Worm (Caenorhabditis elegans): ENCODE data around the gene com-1.

The com-1 gene

DNA sequence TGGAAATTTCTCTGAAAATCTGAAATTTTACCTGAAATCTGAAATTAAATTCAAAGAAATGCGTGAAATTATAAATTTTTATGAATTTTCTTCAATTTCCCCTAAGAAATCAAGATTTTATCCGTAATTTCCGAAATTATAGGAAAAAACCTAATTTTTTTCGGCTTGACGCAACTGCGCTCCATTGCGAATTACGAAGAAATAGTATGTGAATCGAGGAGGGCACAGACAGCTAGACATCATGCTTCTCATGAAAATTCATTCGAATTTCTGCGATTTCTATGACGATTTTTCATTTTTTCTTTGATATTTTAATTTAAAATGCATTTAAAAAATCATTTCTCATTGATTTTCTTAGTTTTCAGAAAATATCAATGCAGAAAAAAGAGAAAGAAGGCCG, 14.2 kb upstream of the com-1 start (continued):
- TF ChIP-seq tbx-8 (GFP tag; optimal IDR thresholded peaks at IDR 0.05), result no peak

DNA sequence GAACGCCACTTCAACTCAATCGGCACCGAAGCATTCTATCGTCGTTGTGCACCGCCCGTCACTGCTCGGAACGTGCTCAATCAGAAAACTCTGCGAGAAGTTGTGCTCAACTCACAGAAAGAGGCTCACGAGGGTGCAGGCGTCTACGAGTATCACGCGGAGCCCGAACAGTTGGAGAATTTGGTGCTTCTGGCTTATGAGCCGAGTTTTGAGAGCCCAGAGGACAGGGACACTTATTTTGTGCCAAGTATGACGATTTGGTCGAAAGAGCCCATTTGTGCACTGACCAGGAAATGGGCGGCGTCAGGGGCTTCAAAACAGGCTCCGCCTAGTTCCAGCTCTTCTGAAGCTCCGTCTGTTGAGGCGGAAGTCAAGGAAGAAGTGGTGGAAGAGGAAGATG, 7.3 kb upstream of the com-1 start:
- no peak for TF ChIP-seq elt-3 (tag; optimal IDR thresholded peaks at IDR 0.05)
- TF ChIP-seq sptf-1 (tag; optimal IDR thresholded peaks at IDR 0.05), result no peak
- no peak for TF ChIP-seq flh-1 (GFP tag; optimal IDR thresholded peaks at IDR 0.05)
- TF ChIP-seq cnd-1 (tag; optimal IDR thresholded peaks at IDR 0.05), result no peak
- no peak for TF ChIP-seq snpc-4 (tag; optimal IDR thresholded peaks at IDR 0.05)
- TF ChIP-seq pha-4 (tag; optimal IDR thresholded peaks at IDR 0.05), result no peak
- TF ChIP-seq unc-39 (tag; optimal IDR thresholded peaks at IDR 0.05), result no peak
- TF ChIP-seq mep-1 (tag; optimal IDR thresholded peaks at IDR 0.05), result no peak

DNA sequence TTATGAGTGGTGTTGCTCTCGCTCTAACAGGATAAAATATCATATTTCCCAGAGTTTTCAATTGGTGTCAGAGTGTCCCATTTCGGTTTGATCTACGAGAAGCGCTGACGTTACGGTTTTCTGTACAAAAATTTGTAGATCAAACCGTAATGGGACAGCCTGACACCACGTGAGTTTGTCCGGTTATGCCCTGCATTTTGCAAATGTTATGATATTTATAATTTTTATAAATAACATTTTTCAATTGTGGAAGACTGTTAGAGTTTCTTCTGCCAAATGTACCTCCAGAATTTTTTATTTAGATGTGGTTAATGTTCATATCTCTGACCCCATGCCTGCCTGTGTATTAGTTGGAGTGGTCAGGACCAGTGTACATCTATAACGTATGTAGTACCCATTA, 1.9 kb upstream of the com-1 start, which contains the start of gene fbxb-87:
Gene fbxb-87 (plus strand): TSS at position 301 of the 400 bp plus-strand sequence.
- TF ChIP-seq elt-3 (tag; optimal IDR thresholded peaks at IDR 0.05) (no peak), unc-62 (GFP tag; optimal IDR thresholded peaks at IDR 0.05) (no peak), mab-5 (tag; optimal IDR thresholded peaks at IDR 0.05) (no peak), unc-39 (tag; optimal IDR thresholded peaks at IDR 0.05) (no peak), cnd-1 (tag; optimal IDR thresholded peaks at IDR 0.05) (no peak), bed-3 (GFP tag; optimal IDR thresholded peaks at IDR 0.05) (no peak), nhr-237 (tag; optimal IDR thresholded peaks at IDR 0.05) (no peak), blmp-1 (tag; optimal IDR thresholded peaks at IDR 0.05) (no peak), tbx-8 (GFP tag; optimal IDR thresholded peaks at IDR 0.05) (no peak), mls-2 (tag; optimal IDR thresholded peaks at IDR 0.05) (no peak)

DNA sequence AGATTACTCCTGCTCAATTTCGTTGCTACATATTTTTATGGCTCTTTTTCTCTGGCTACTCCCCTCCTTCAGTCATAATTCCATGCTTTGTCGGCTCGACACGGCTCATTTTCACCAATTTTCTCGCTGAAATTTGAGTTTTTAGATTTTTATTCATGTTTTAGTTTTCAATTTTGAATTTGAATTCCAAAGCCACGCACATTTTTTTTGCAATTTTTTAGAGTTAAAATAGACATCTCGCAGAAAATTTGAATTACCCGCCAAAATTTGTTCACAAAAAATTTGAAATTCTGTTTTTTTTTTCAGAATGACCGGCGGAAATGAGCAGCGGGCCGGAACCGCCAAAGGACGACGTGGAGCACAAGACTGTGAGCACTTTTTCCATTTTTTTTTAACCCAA, 6.2 kb downstream of the com-1 start, which contains the start of gene unc-119:
Gene unc-119 (plus strand): TSS at position 301 of the 400 bp plus-strand sequence.
- TF ChIP-seq bed-3 (GFP tag; optimal IDR thresholded peaks at IDR 0.05) (no peak), drap-1 (GFP tag; optimal IDR thresholded peaks at IDR 0.05) (no peak), unc-120 (tag; optimal IDR thresholded peaks at IDR 0.05; ENCODE audit: poor library complexity, severe bottlenecking) (no peak), ceh-83 (GFP tag; optimal IDR thresholded peaks at IDR 0.05) (no peak), ces-1 (GFP tag; optimal IDR thresholded peaks at IDR 0.05) (no peak), mep-1 (tag; optimal IDR thresholded peaks at IDR 0.05) (no peak), nhr-76 (tag; optimal IDR thresholded peaks at IDR 0.05) (no peak), sem-2 (GFP tag; optimal IDR thresholded peaks at IDR 0.05) (no peak)

DNA sequence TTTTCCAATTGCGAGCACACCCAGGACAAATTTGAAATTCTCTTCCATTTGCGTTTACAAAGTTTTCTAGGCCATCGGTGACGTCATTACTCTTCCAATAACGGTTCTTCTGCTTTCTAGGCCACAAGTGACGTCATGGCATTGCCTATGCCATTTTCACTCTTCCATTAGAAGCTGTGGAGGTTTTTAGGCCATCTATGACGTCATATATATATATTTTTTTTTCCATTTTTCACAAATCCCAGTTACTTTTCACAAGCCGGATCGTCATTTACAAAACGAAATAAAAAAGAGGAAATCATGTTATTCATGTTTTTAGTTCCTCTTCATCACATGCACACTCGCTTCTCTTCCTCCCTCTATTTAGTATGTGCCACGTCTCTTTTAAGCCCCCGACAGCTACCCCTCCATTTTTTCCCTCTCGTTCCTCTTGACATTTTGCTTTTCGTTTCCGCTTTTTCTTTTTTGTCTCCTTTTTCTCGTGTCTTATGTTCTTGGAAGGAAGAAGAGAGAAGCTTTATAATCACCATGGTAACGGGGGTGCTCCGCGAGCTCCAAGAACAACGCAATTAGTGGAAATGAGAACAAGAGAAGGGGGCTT, 6.9 kb downstream of the com-1 start:
- TF ChIP-seq ham-2 (GFP tag; optimal IDR thresholded peaks at IDR 0.05), result no peak
- peak; percentile 7 for TF ChIP-seq ces-1 (GFP tag; optimal IDR thresholded peaks at IDR 0.05)
- no peak for TF ChIP-seq snpc-4 (tag; optimal IDR thresholded peaks at IDR 0.05)
- TF ChIP-seq zip-8 (tag; optimal IDR thresholded peaks at IDR 0.05), result peak; percentile 96
- no peak for TF ChIP-seq tbx-8 (GFP tag; optimal IDR thresholded peaks at IDR 0.05)
- no peak for TF ChIP-seq mab-5 (tag; optimal IDR thresholded peaks at IDR 0.05)

DNA sequence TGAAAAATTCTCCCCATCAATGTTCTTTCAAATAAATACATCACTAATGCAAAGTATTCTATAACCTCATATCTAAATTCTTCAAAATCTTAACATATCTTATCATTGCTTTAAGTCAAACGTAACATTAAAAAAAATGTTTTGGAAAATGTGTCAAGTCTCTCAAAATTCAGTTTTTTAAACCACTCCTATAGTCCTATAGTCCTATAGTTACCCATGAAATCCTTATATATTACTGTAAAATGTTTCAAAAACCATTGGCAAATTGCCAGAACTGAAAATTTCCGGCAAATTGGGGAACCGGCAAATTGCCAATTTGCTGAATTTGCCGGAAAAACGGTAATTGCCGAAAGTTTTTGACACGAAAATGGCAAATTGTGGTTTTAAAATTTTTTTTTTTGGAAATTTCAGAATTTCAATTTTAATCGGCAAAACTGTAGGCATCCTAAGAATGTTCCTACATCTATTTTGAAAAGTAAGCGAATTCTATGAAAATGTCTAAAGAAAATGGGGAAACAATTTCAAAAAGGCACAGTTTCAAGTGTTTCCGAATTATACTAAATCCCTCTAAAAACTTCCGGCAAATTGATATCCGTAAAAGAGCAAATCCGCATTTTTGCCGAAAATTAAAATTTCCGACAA, 8.3 kb downstream of the com-1 start:
- no peak for TF ChIP-seq unc-39 (tag; optimal IDR thresholded peaks at IDR 0.05)
- TF ChIP-seq sem-2 (GFP tag; optimal IDR thresholded peaks at IDR 0.05), result no peak
- TF ChIP-seq unc-120 (tag; optimal IDR thresholded peaks at IDR 0.05; ENCODE audit: poor library complexity, severe bottlenecking), result no peak
- no peak for TF ChIP-seq sptf-1 (tag; optimal IDR thresholded peaks at IDR 0.05)
- TF ChIP-seq ceh-43 (GFP tag; optimal IDR thresholded peaks at IDR 0.05), result no peak

DNA sequence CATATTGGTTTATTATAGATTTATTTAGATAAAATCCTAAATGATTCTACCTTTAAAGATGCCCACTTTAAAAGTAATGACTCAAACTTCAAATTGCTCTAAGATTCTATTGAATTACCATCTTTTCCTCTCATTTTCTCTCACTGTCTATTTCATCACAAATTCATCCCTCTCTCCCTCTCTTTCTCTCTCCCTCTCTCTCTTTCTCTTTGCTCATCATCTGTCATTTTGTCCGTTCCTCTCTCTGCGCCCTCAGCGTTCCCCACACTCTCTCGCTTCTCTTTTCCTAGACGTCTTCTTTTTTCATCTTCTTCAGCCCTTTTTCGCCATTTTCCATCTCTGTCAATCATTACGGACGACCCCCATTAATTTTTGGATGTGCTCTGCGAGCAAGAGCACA, 8.9 kb downstream of the com-1 start:
- peak; percentile 89 for TF ChIP-seq hlh-1 (tag; optimal IDR thresholded peaks at IDR 0.05)
- peak; percentile 93 for TF ChIP-seq ces-1 (GFP tag; optimal IDR thresholded peaks at IDR 0.05)
- TF ChIP-seq unc-120 (tag; optimal IDR thresholded peaks at IDR 0.05; ENCODE audit: poor library complexity, severe bottlenecking), result peak; percentile 3
- TF ChIP-seq M03D4.4 (tag; optimal IDR thresholded peaks at IDR 0.05), result no peak
- peak; percentile 6 for TF ChIP-seq lsy-2 (tag; optimal IDR thresholded peaks at IDR 0.05)
- peak; percentile 68 for TF ChIP-seq unc-62 (GFP tag; optimal IDR thresholded peaks at IDR 0.05)

Data from whole organism, mixed stage, embryonic.